Fruit fly (Drosophila melanogaster): ENCODE results near the gene CG11122.

CG11122 gene

dm6 chrX:11124126-11124748 is at the start of gene CG11122 (continued):
- TF ChIP-seq Bgb (GFP tag; IDR thresholded peaks at IDR 0.05; ENCODE audit: partially characterized antibody) (peak; percentile 74), Side (GFP tag; optimal IDR thresholded peaks at IDR 0.05) (no peak), crol (GFP tag; IDR thresholded peaks at IDR 0.05) (peak; percentile 91), nmo (GFP tag; optimal IDR thresholded peaks at IDR 0.05) (no peak), sens-2 (GFP tag; IDR thresholded peaks at IDR 0.05) (no peak), H15 (GFP tag; IDR thresholded peaks at IDR 0.05) (no peak), Dref (GFP tag; IDR thresholded peaks at IDR 0.05) (peak; percentile 69), CG10321 (GFP tag; IDR thresholded peaks at IDR 0.05) (peak; percentile 39; the same call in 1 of the 2 replicates), nom (GFP tag; optimal IDR thresholded peaks at IDR 0.05) (peak; percentile 50), CG17802 (tag; optimal IDR thresholded peaks at IDR 0.05) (no peak), al (GFP tag; IDR thresholded peaks at IDR 0.05) (no peak), CG6813 (GFP tag; optimal IDR thresholded peaks at IDR 0.05) (no peak), fu2 (GFP tag; optimal IDR thresholded peaks at IDR 0.05) (no peak), Lpt (GFP tag; optimal IDR thresholded peaks at IDR 0.05) (no peak), CG14014 (GFP tag; IDR thresholded peaks at IDR 0.05) (no peak), Dp (GFP tag; optimal IDR thresholded peaks at IDR 0.05) (no peak), CG6272 (GFP tag; IDR thresholded peaks at IDR 0.05) (no peak), unc-4 (GFP tag; IDR thresholded peaks at IDR 0.05; ENCODE audit: partially characterized antibody) (no peak), grn (GFP tag; optimal IDR thresholded peaks at IDR 0.05) (no peak), ewg (GFP tag; optimal IDR thresholded peaks at IDR 0.05) (no peak), CG6175 (GFP tag; IDR thresholded peaks at IDR 0.05) (no peak), gem (tag; optimal IDR thresholded peaks at IDR 0.05) (no peak), YL-1 (GFP tag; optimal IDR thresholded peaks at IDR 0.05) (no peak), phol (tag; optimal IDR thresholded peaks at IDR 0.05) (peak; percentile 58), hbn (GFP tag; IDR thresholded peaks at IDR 0.05; ENCODE audit: partially characterized antibody) (no peak), pnt (GFP tag; optimal IDR thresholded peaks at IDR 0.05) (no peak), Chrac-16 (GFP tag; optimal IDR thresholded peaks at IDR 0.05) (no peak), D (optimal IDR thresholded peaks at IDR 0.05) (no peak), D (GFP tag; optimal IDR thresholded peaks at IDR 0.05) (no peak), CG8924 (tag; optimal IDR thresholded peaks at IDR 0.05) (no peak), lilli (GFP tag; optimal IDR thresholded peaks at IDR 0.05) (no peak), Med (GFP tag) (no peak)

DNA sequence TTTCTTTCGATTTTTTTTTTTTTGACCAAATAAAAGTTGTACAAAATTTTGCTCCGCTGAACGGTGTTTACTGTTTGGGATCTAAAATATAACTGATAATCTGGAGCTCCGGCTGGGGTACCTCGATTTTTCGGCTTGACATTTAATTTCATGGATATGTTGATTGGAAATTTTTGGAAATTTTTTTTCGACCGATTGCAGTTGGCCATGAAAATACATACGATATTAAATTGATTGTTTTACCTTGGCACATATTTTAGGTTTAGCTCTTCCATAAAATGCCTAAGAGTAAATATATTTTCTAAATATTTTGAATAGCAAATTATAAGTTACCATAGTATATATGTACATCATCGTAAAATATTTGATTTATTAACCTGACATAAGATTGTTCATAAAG is 46.1 kb upstream of the CG11122 start, which contains the start of gene CG1394:
CG1394 (minus strand) TSS at position 101 of the 400 bp plus-strand sequence.
- TF ChIP-seq HmgZ (tag; optimal IDR thresholded peaks at IDR 0.05) (no peak), CG10274 (GFP tag; optimal IDR thresholded peaks at IDR 0.05) (no peak), zf30C (GFP tag; optimal IDR thresholded peaks at IDR 0.05) (no peak), CG10321 (GFP tag; IDR thresholded peaks at IDR 0.05) (no peak), CG15269 (tag; optimal IDR thresholded peaks at IDR 0.05) (no peak), bbx (GFP tag; IDR thresholded peaks at IDR 0.05; ENCODE audit: partially characterized antibody) (no peak), vnd (GFP tag; IDR thresholded peaks at IDR 0.05; ENCODE audit: partially characterized antibody) (no peak)

DNA sequence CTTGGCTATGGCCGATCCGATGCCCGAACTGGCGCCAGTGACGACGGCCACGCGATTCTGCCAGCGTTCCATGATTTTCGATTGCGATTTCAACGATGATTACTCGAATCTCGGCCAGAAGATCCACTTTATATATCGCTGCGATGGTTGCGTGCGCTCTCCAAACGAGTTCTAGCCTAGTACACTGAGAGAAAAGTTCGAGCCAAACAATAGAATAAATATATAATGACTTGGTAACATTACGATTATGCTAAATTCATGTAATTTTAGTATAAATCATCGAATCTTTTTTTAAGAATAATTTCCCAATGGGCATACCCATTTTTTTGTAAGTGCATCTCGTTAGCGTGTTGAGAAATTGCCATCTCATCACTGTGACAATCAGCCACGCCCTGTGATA is 44.4 kb upstream of the CG11122 start, which contains the start of gene Antdh:
Antdh (minus strand) TSS at position 101 of the 400 bp plus-strand sequence.
- TF ChIP-seq CG1603 (tag; optimal IDR thresholded peaks at IDR 0.05) (peak; percentile 21), sens (GFP tag) (peak; percentile 60), Drgx (GFP tag; IDR thresholded peaks at IDR 0.05) (peak; percentile 21; the same call in 1 of the 2 replicates), vnd (GFP tag; IDR thresholded peaks at IDR 0.05; ENCODE audit: partially characterized antibody) (no peak), CG10979 (tag; optimal IDR thresholded peaks at IDR 0.05) (peak; percentile 0), dysf (GFP tag; IDR thresholded peaks at IDR 0.05) (0 out of 3 replicates have a peak, but pooled peaks have one; percentile 22), Rfx (GFP tag; IDR thresholded peaks at IDR 0.05) (peak; percentile 47), Ptx1 (GFP tag; IDR thresholded peaks at IDR 0.05) (peak; percentile 22; the same call in 1 of the 2 replicates), prd (optimal IDR thresholded peaks at IDR 0.05) (no peak), prd (GFP tag; IDR thresholded peaks at IDR 0.05) (peak; percentile 32; the same call in 1 of the 3 replicates), CG6689 (GFP tag; IDR thresholded peaks at IDR 0.05) (peak; percentile 40; the same call in 1 of the 2 replicates), ase (GFP tag; IDR thresholded peaks at IDR 0.05) (no peak), Med (GFP tag) (peak; percentile 33), gcm (GFP tag; optimal IDR thresholded peaks at IDR 0.05) (no peak)

Measured in whole organism, embryonic.